Worm (Caenorhabditis elegans): Measurements from ENCODE around the gene dlhd-1.

dlhd-1 gene

ce11 chrII:1141720-1142574 is 30.0 kb downstream of the dlhd-1 start:
- TF ChIP-seq ZK546.5 (tag; optimal IDR thresholded peaks at IDR 0.05) (no peak), jun-1 (tag; optimal IDR thresholded peaks at IDR 0.05) (no peak), ceh-28 (tag; optimal IDR thresholded peaks at IDR 0.05) (no peak), daf-12 (tag; optimal IDR thresholded peaks at IDR 0.05) (no peak), ztf-11 (tag; optimal IDR thresholded peaks at IDR 0.05) (no peak), pha-4 (tag; optimal IDR thresholded peaks at IDR 0.05) (no peak), lsy-12 (tag; optimal IDR thresholded peaks at IDR 0.05) (no peak), nhr-23 (tag; optimal IDR thresholded peaks at IDR 0.05) (peak; percentile 17), nhr-25 (tag; optimal IDR thresholded peaks at IDR 0.05) (peak; percentile 44), ceh-9 (tag; optimal IDR thresholded peaks at IDR 0.05) (no peak), eor-1 (tag; optimal IDR thresholded peaks at IDR 0.05) (no peak), elt-1 (tag; optimal IDR thresholded peaks at IDR 0.05) (peak; percentile 43)

ce11 chrII:1140689-1141088 is 31.2 kb downstream of the dlhd-1 start, which contains the start of gene W09B6.4:
Gene W09B6.4, minus strand, starts transcription at chrII:1140839.
- TF ChIP-seq nhr-43 (tag; optimal IDR thresholded peaks at IDR 0.05; ENCODE audit: poor library complexity, severe bottlenecking) (no peak), elt-2 (tag; optimal IDR thresholded peaks at IDR 0.05) (peak; percentile 88), nhr-237 (tag; optimal IDR thresholded peaks at IDR 0.05) (no peak), mdl-1 (tag; optimal IDR thresholded peaks at IDR 0.05) (no peak), fkh-2 (tag; optimal IDR thresholded peaks at IDR 0.05) (no peak), ceh-9 (tag; optimal IDR thresholded peaks at IDR 0.05) (no peak), nfya-1 (tag; optimal IDR thresholded peaks at IDR 0.05; ENCODE audit: insufficient read depth) (no peak), nhr-67 (tag; optimal IDR thresholded peaks at IDR 0.05) (no peak), lin-15B (tag; optimal IDR thresholded peaks at IDR 0.05) (no peak), fos-1 (tag; optimal IDR thresholded peaks at IDR 0.05) (no peak), unc-62 (GFP tag; optimal IDR thresholded peaks at IDR 0.05) (no peak), snpc-4 (tag; optimal IDR thresholded peaks at IDR 0.05) (no peak), jun-1 (tag; optimal IDR thresholded peaks at IDR 0.05) (peak; percentile 54), pqm-1 (tag; optimal IDR thresholded peaks at IDR 0.05) (peak; percentile 94), mml-1 (tag; optimal IDR thresholded peaks at IDR 0.05) (no peak), ceh-28 (tag; optimal IDR thresholded peaks at IDR 0.05) (no peak), lsy-12 (tag; optimal IDR thresholded peaks at IDR 0.05) (no peak), ztf-4 (tag; optimal IDR thresholded peaks at IDR 0.05) (no peak), nhr-11 (tag; optimal IDR thresholded peaks at IDR 0.05) (no peak), aly-2 (tag; optimal IDR thresholded peaks at IDR 0.05) (no peak), daf-12 (tag; optimal IDR thresholded peaks at IDR 0.05) (no peak)

- TF ChIP-seq pqm-1 (tag; optimal IDR thresholded peaks at IDR 0.05): peak; percentile 71
- no peak for TF ChIP-seq nhr-28 (tag; optimal IDR thresholded peaks at IDR 0.05)
- peak; percentile 88 for TF ChIP-seq elt-2 (tag; optimal IDR thresholded peaks at IDR 0.05)
Measured at ce11 chrII:1138618-1139017, 33.3 kb downstream of the dlhd-1 start.

ce11 chrII:1136485-1136884 is 35.4 kb downstream of the dlhd-1 start, which contains the start of gene pod-2:
Gene pod-2, plus strand, starts transcription at chrII:1136785.
- TF ChIP-seq egl-27 (tag; optimal IDR thresholded peaks at IDR 0.05) (no peak), snpc-4 (tag; optimal IDR thresholded peaks at IDR 0.05) (no peak), mdl-1 (tag; optimal IDR thresholded peaks at IDR 0.05) (no peak), mml-1 (tag; optimal IDR thresholded peaks at IDR 0.05) (no peak), elt-3 (tag; optimal IDR thresholded peaks at IDR 0.05) (no peak), aly-2 (tag; optimal IDR thresholded peaks at IDR 0.05) (no peak), nhr-12 (tag; optimal IDR thresholded peaks at IDR 0.05) (no peak), nhr-77 (tag; optimal IDR thresholded peaks at IDR 0.05) (no peak), lsy-12 (tag; optimal IDR thresholded peaks at IDR 0.05) (no peak), nhr-237 (tag; optimal IDR thresholded peaks at IDR 0.05) (no peak), fos-1 (tag; optimal IDR thresholded peaks at IDR 0.05) (no peak), lin-15B (tag; optimal IDR thresholded peaks at IDR 0.05) (no peak), nhr-28 (tag; optimal IDR thresholded peaks at IDR 0.05) (no peak)
